Fruit fly (Drosophila melanogaster) whole organism, embryonic: Measurements from ENCODE around the gene CG42272.

ENCODE experiments used
- BEAF-32 ChIP-seq: fragments of 200-800 bp; sonication (Bioruptor generic); optimal IDR thresholded peaks from 3 replicates; lab custom pipeline; 2017; ENCODE audit warnings: missing biosample characterization, missing genetic modification characterization, mild to moderate bottlenecking, moderate library complexity, missing genetic modification reagents
- CG10543 ChIP-seq: fragments of 200-800 bp; sonication (Bioruptor generic); optimal IDR thresholded peaks from 3 replicates; lab custom pipeline; 2017; ENCODE audit warnings: missing biosample characterization, mild to moderate bottlenecking, missing genetic modification characterization, moderate library complexity
- CG11456 ChIP-seq: fragments of 200-800 bp; sonication (Bioruptor generic); IDR thresholded peaks from 3 replicates; pipeline ENCODE4 v1.3.6; 2022; ENCODE audit warnings: missing biosample characterization, missing genetic modification characterization
- CG11560 ChIP-seq: fragments of 200-800 bp; sonication (Bioruptor generic); IDR thresholded peaks from 3 replicates; pipeline ENCODE4 v1.3.6; 2022; ENCODE audit warnings: missing biosample characterization, missing genetic modification characterization
- CG11695 ChIP-seq: fragments of 200-800 bp; sonication (Bioruptor generic); IDR thresholded peaks from 3 replicates; pipeline ENCODE4 v1.3.6; 2022; ENCODE audit warnings: missing biosample characterization, missing genetic modification characterization
- CG13287 ChIP-seq: fragments of 200-800 bp; sonication (Bioruptor generic); IDR thresholded peaks from 2 replicates; pipeline ENCODE4 v1.3.6; 2022; ENCODE audit warnings: missing biosample characterization, missing genetic modification characterization; ENCODE audit not compliant: partially characterized antibody
- CG13894 ChIP-seq: fragments of 200-800 bp; sonication (Bioruptor generic); optimal IDR thresholded peaks from 3 replicates; lab custom pipeline; 2018; ENCODE audit warnings: missing biosample characterization, mild to moderate bottlenecking, missing genetic modification characterization, moderate library complexity
- CG17829 ChIP-seq: fragments of 200-800 bp; optimal IDR thresholded peaks from 2 replicates; lab custom pipeline; 2019; ENCODE audit warnings: missing biosample characterization, mild to moderate bottlenecking, missing genetic modification characterization, moderate library complexity
- CG2678 ChIP-seq: fragments of 200-800 bp; sonication (Bioruptor generic); optimal IDR thresholded peaks from 3 replicates; lab custom pipeline; 2019; ENCODE audit warnings: missing biosample characterization, mild to moderate bottlenecking, missing genetic modification characterization, moderate library complexity
- CG2712 ChIP-seq: fragments of 200-800 bp; optimal IDR thresholded peaks from 3 replicates; lab custom pipeline; 2019; ENCODE audit warnings: missing biosample characterization, mild to moderate bottlenecking, missing genetic modification characterization, moderate library complexity
- CG32532 ChIP-seq: fragments of 200-800 bp; sonication (Bioruptor generic); IDR thresholded peaks from 2 replicates; pipeline ENCODE4 v1.3.6; 2022; ENCODE audit warnings: missing biosample characterization, missing genetic modification characterization
- CG32767 ChIP-seq: fragments of 200-800 bp; sonication (Bioruptor generic); IDR thresholded peaks from 2 replicates; pipeline ENCODE4 v1.3.6; 2022; ENCODE audit warnings: missing biosample characterization, missing genetic modification characterization
- CG3407 ChIP-seq: fragments of 200-800 bp; sonication (Bioruptor generic); optimal IDR thresholded peaks from 2 replicates; lab custom pipeline; 2018; ENCODE audit warnings: missing biosample characterization, mild to moderate bottlenecking, missing genetic modification characterization
- CG34422 ChIP-seq: fragments of 200-800 bp; sonication (Bioruptor generic); IDR thresholded peaks from 3 replicates; pipeline ENCODE4 v1.3.6; 2022; ENCODE audit warnings: missing biosample characterization, missing genetic modification characterization
- CG4360 ChIP-seq: fragments of 200-800 bp; sonication (Bioruptor generic); IDR thresholded peaks from 2 replicates; pipeline ENCODE4 v1.3.6; 2022; ENCODE audit warnings: missing biosample characterization, missing genetic modification characterization
- CG5180 ChIP-seq: fragments of 200-800 bp; sonication (Bioruptor generic); optimal IDR thresholded peaks from 3 replicates; lab custom pipeline; 2017; ENCODE audit warnings: missing biosample characterization, missing genetic modification characterization, mild to moderate bottlenecking, moderate library complexity, missing genetic modification reagents
- CG6854 ChIP-seq: fragments of 200-800 bp; sonication (Bioruptor generic); optimal IDR thresholded peaks from 3 replicates; lab custom pipeline; 2017; ENCODE audit warnings: missing biosample characterization, mild to moderate bottlenecking, missing genetic modification characterization
- CG9727 ChIP-seq: fragments of 200-800 bp; sonication (Bioruptor generic); optimal IDR thresholded peaks from 3 replicates; lab custom pipeline; 2017; ENCODE audit warnings: missing biosample characterization, mild to moderate bottlenecking, missing genetic modification characterization
- CHES-1-like ChIP-seq: fragments of 200-800 bp; sonication (Bioruptor generic); optimal IDR thresholded peaks from 2 replicates; lab custom pipeline; 2016; ENCODE audit warnings: missing biosample characterization, missing genetic modification characterization
- Dad ChIP-seq: fragments of 200-800 bp; sonication (Bioruptor generic); optimal IDR thresholded peaks from 3 replicates; lab custom pipeline; 2016; ENCODE audit warnings: missing biosample characterization, missing genetic modification characterization
- Dbx ChIP-seq: fragments of 200-800 bp; sonication (Bioruptor generic); IDR thresholded peaks from 3 replicates; pipeline ENCODE4 v1.3.6; 2022; ENCODE audit warnings: missing biosample characterization, missing genetic modification characterization
- Ets97D ChIP-seq: fragments of 200-800 bp; sonication (Bioruptor generic); optimal IDR thresholded peaks from 3 replicates; lab custom pipeline; 2016; ENCODE audit warnings: missing biosample characterization, missing genetic modification characterization
- Fer2 ChIP-seq: fragments of 200-800 bp; sonication (Bioruptor generic); optimal IDR thresholded peaks from 2 replicates; lab custom pipeline; 2018; ENCODE audit warnings: missing biosample characterization, mild to moderate bottlenecking, missing genetic modification characterization, moderate library complexity
- MTF-1 ChIP-seq: fragments of 200-800 bp; sonication (Bioruptor generic); optimal IDR thresholded peaks from 2 replicates; lab custom pipeline; 2018; ENCODE audit warnings: missing biosample characterization, mild to moderate bottlenecking, missing genetic modification characterization, borderline replicate concordance
- Med ChIP-seq: fragments of 200-800 bp; sonication (Bioruptor generic); peaks from one replicate; lab custom pipeline; 2016; ENCODE audit warnings: missing biosample characterization, missing genetic modification characterization, mild to moderate bottlenecking, inconsistent platforms, moderate library complexity
- NC2β ChIP-seq: fragments of 200-800 bp; sonication (Bioruptor generic); optimal IDR thresholded peaks from 2 replicates; lab custom pipeline; 2016; ENCODE audit warnings: missing biosample characterization, missing genetic modification characterization
- NFAT ChIP-seq: fragments of 200-800 bp; sonication (Bioruptor generic); IDR thresholded peaks from 2 replicates; pipeline ENCODE4 v1.3.6; 2022; ENCODE audit warnings: missing biosample characterization, missing genetic modification characterization
- Rx ChIP-seq: fragments of 200-800 bp; sonication (Bioruptor generic); IDR thresholded peaks from 2 replicates; pipeline ENCODE4 v1.3.6; 2022; ENCODE audit warnings: missing biosample characterization, missing genetic modification characterization
- Sin3A ChIP-seq: fragments of >200 bp; optimal IDR thresholded peaks from 2 replicates; lab custom pipeline; 2018
- Sry-δ ChIP-seq: fragments of 200-800 bp; sonication (Bioruptor generic); optimal IDR thresholded peaks from 2 replicates; lab custom pipeline; 2016; ENCODE audit warnings: missing biosample characterization, missing genetic modification characterization
- Stat92E ChIP-seq, 3 experiments: fragments of >200 bp in 2 of 3; fragments of 200-800 bp in 1 of 3; sonication (Bioruptor generic) in 1 of 3; optimal IDR thresholded peaks; 2 replicates each; lab custom pipeline; 2017 to 2019; ENCODE audit warnings: missing biosample characterization in 3 of 3, missing genetic modification characterization in 3 of 3, mild to moderate bottlenecking in 1 of 3, moderate library complexity in 1 of 3
- ara ChIP-seq: fragments of 200-800 bp; sonication (Bioruptor generic); IDR thresholded peaks from 2 replicates; pipeline ENCODE4 v1.3.6; 2022; ENCODE audit warnings: missing biosample characterization, missing genetic modification characterization
- az2 ChIP-seq: fragments of 200-800 bp; sonication (Bioruptor generic); optimal IDR thresholded peaks from 3 replicates; lab custom pipeline; 2016; ENCODE audit warnings: missing biosample characterization, missing genetic modification characterization
- bbx ChIP-seq: fragments of 200-800 bp; sonication (Bioruptor generic); IDR thresholded peaks from 2 replicates; pipeline ENCODE4 v1.3.6; 2022; ENCODE audit warnings: missing biosample characterization, missing genetic modification characterization; ENCODE audit not compliant: partially characterized antibody
- bowl ChIP-seq: fragments of 200-800 bp; sonication (Bioruptor generic); IDR thresholded peaks from 2 replicates; pipeline ENCODE4 v1.3.6; 2022; ENCODE audit warnings: missing biosample characterization, missing genetic modification characterization
- cato ChIP-seq: fragments of 200-800 bp; sonication (Bioruptor generic); optimal IDR thresholded peaks from 2 replicates; lab custom pipeline; 2016; ENCODE audit warnings: missing biosample characterization, missing genetic modification characterization, borderline replicate concordance
- dm ChIP-seq: fragments of 200-800 bp; sonication (Bioruptor generic); optimal IDR thresholded peaks from 3 replicates; lab custom pipeline; 2016; ENCODE audit warnings: missing biosample characterization, missing genetic modification characterization
- ems ChIP-seq: fragments of 200-800 bp; sonication (Bioruptor generic); optimal IDR thresholded peaks from 3 replicates; lab custom pipeline; 2016; ENCODE audit warnings: missing biosample characterization, missing genetic modification characterization
- esg ChIP-seq: fragments of 200-800 bp; sonication (Bioruptor generic); conservative IDR thresholded peaks from 2 replicates; pipeline ENCODE4 v1.3.6; 2022; ENCODE audit warnings: missing biosample characterization, missing genetic modification characterization
- insv ChIP-seq, 2 experiments: fragments of 200-800 bp; sonication (Bioruptor generic); optimal IDR thresholded peaks; 3 replicates each; lab custom pipeline; 2016 to 2018; ENCODE audit warnings: missing biosample characterization in 2 of 2, missing genetic modification characterization in 2 of 2
- nerfin-1 ChIP-seq: fragments of 200-800 bp; sonication (Bioruptor generic); optimal IDR thresholded peaks from 3 replicates; lab custom pipeline; 2019; ENCODE audit warnings: missing biosample characterization, mild to moderate bottlenecking, missing genetic modification characterization, moderate library complexity
- ranshi ChIP-seq: fragments of 200-800 bp; sonication (Bioruptor generic); IDR thresholded peaks from 2 replicates; pipeline ENCODE4 v1.3.6; 2022; ENCODE audit warnings: missing biosample characterization, missing genetic modification characterization
- ro ChIP-seq: fragments of 200-800 bp; sonication (Bioruptor generic); IDR thresholded peaks from 2 replicates; pipeline ENCODE4 v1.3.6; 2022; ENCODE audit warnings: missing biosample characterization, missing genetic modification characterization
- sd ChIP-seq: fragments of 200-800 bp; sonication (Bioruptor generic); optimal IDR thresholded peaks from 3 replicates; lab custom pipeline; 2018; ENCODE audit warnings: missing biosample characterization, mild to moderate bottlenecking, missing genetic modification characterization, moderate library complexity
- shn ChIP-seq: fragments of 200-800 bp; sonication (Bioruptor generic); optimal IDR thresholded peaks from 3 replicates; lab custom pipeline; 2016; ENCODE audit warnings: missing biosample characterization, missing genetic modification characterization
- slou ChIP-seq: fragments of 200-800 bp; sonication (Bioruptor generic); optimal IDR thresholded peaks from 3 replicates; lab custom pipeline; 2016; ENCODE audit warnings: missing biosample characterization, missing genetic modification characterization
- stc ChIP-seq: fragments of 200-800 bp; sonication (Bioruptor generic); IDR thresholded peaks from 2 replicates; pipeline ENCODE4 v1.3.6; 2022; ENCODE audit warnings: missing biosample characterization, missing genetic modification characterization
- trem ChIP-seq: fragments of 200-800 bp; optimal IDR thresholded peaks from 3 replicates; lab custom pipeline; 2019; ENCODE audit warnings: missing biosample characterization, mild to moderate bottlenecking, missing genetic modification characterization, moderate library complexity
- ttk ChIP-seq: fragments of 200-800 bp; sonication (Bioruptor generic); IDR thresholded peaks from 2 replicates; pipeline ENCODE4 v2.1.2; 2022; ENCODE audit warnings: missing biosample characterization, missing genetic modification characterization
- zen2 ChIP-seq: fragments of 200-800 bp; sonication (Bioruptor generic); IDR thresholded peaks from 3 replicates; pipeline ENCODE4 v1.3.6; 2022; ENCODE audit warnings: missing biosample characterization, missing genetic modification characterization; ENCODE audit not compliant: partially characterized antibody

Gene CG42272

DNA sequence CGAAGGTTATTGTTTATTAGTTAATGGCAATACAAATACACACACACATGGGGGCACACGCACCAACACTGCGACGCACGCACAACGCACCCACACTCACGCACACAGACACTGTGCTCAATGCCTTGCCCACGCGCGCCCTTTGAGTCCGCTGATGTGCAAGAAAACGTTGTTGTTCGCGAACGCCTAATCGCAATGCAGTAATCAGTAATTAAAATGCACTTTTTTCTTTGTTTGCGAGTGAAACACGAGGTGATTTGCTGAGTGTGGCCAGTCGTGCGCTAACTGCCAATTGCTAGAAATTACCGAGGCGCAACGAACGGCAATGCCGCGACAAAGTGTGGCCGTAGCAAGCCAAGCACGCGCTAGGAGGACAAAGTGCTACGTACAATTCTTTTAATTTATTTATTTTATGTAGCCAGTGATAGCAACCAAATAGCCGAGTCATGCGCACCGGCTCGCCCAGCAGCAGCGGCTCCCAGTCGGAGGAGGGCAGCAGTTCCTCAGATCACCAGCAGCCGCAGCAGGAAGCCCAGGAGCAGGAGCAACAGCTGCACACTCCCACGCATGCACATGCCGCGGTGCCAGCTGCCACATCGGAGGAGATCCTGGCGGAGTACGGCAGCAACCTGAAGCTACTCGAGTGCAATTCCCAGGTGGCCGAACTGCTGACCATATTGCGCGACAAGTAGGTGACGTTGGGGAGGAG, 8.0 kb downstream of the CG42272 start, which contains the start of the genes S6k and kri (continued):
- TF ChIP-seq nerfin-1: peak; percentile 10
- peak; percentile 57 for TF ChIP-seq Ets97D (GFP tag; lab: Kevin White, UChicago)
- TF ChIP-seq CG4360 (GFP tag; lab: Robert Waterston, UW): no peak; the same call in 1 of the 2 replicates
- peak; percentile 78 for TF ChIP-seq Med (GFP tag; lab: Kevin White, UChicago)
- peak; percentile 9 for TF ChIP-seq CG2712 (tag; lab: Kevin White, UChicago)
- no peak for TF ChIP-seq CG2678 (tag; lab: Kevin White, UChicago)
- TF ChIP-seq zen2 (GFP tag; lab: Robert Waterston, UW): no peak
- TF ChIP-seq ems (GFP tag; lab: Kevin White, UChicago): peak; percentile 5
- peak; percentile 66 for TF ChIP-seq MTF-1
- no peak for TF ChIP-seq CG11695 (GFP tag; lab: Robert Waterston, UW)
- peak; percentile 1 for TF ChIP-seq CHES-1-like (GFP tag; lab: Kevin White, UChicago)
- peak; percentile 8 for TF ChIP-seq CG6854 (GFP tag; lab: Kevin White, UChicago)
- TF ChIP-seq bbx: no peak
- TF ChIP-seq esg (GFP tag; lab: Robert Waterston, UW): no peak
- TF ChIP-seq slou: no peak
- no peak for TF ChIP-seq CG3407 (GFP tag; lab: Kevin White, UChicago)
- TF ChIP-seq CG9727: peak; percentile 14
- no peak for TF ChIP-seq Rx (GFP tag; lab: Robert Waterston, UW)
- peak; percentile 38; the same call in 1 of the 3 replicates for TF ChIP-seq CG34422
- TF ChIP-seq Dbx (GFP tag; lab: Robert Waterston, UW): no peak
- TF ChIP-seq CG11560 (tag; lab: Robert Waterston, UW): 0 out of 3 replicates have a peak, but pooled peaks have one; percentile 14
- TF ChIP-seq bowl (GFP tag; lab: Robert Waterston, UW): no peak
- no peak for TF ChIP-seq stc (GFP tag; lab: Robert Waterston, UW)
- TF ChIP-seq Fer2 (tag; lab: Kevin White, UChicago): no peak
- no peak for TF ChIP-seq NFAT
- TF ChIP-seq sd (tag; lab: Kevin White, UChicago): peak; percentile 33
- TF ChIP-seq CG32767 (GFP tag; lab: Robert Waterston, UW): no peak
- TF ChIP-seq az2 (GFP tag; lab: Kevin White, UChicago): no peak
- TF ChIP-seq CG5180 (GFP tag; lab: Kevin White, UChicago): no peak
- TF ChIP-seq ara: no peak
- TF ChIP-seq CG13287 (GFP tag; lab: Robert Waterston, UW): peak; percentile 45; the same call in 1 of the 2 replicates
- TF ChIP-seq cato: no peak
- no peak for TF ChIP-seq insv (GFP tag; optimal IDR thresholded peaks at IDR 0.05; lab: Kevin White, UChicago)
- peak; percentile 36 for TF ChIP-seq Sry-δ
- no peak for TF ChIP-seq Stat92E (GFP tag; optimal IDR thresholded peaks at IDR 0.05; lab: Kevin White, UChicago)
- peak; percentile 99 for TF ChIP-seq dm (GFP tag; lab: Kevin White, UChicago)
- peak; percentile 45 for TF ChIP-seq Dad
- peak; percentile 37 for TF ChIP-seq NC2β (GFP tag; lab: Kevin White, UChicago)
- TF ChIP-seq CG17829 (tag; lab: Kevin White, UChicago): peak; percentile 22
- TF ChIP-seq Sin3A (lab: Kevin White, UChicago): peak; percentile 66
- TF ChIP-seq CG10543: peak; percentile 80
- TF ChIP-seq shn (GFP tag; lab: Kevin White, UChicago): no peak
- TF ChIP-seq CG11456 (GFP tag; lab: Robert Waterston, UW): no peak
- no peak for TF ChIP-seq ranshi (GFP tag; lab: Robert Waterston, UW)
- no peak for TF ChIP-seq ttk
- peak; percentile 42 for TF ChIP-seq CG13894 (tag; lab: Kevin White, UChicago)
- no peak for TF ChIP-seq ro (GFP tag; lab: Robert Waterston, UW)
- peak; percentile 81 for TF ChIP-seq trem (tag; lab: Kevin White, UChicago)
- peak; percentile 42 for TF ChIP-seq CG32532 (GFP tag; lab: Robert Waterston, UW)
- peak; percentile 54 for TF ChIP-seq BEAF-32 (GFP tag; lab: Kevin White, UChicago)
